Worm (Caenorhabditis elegans) whole organism, L4 larva: ENCODE results near the gene T26H5.14.

Experiments used
- F10B5.3 ChIP-seq: sonication (generic microtip); optimal IDR thresholded peaks from 2 replicates; lab custom pipeline; 2016; ENCODE audit warnings: mild to moderate bottlenecking, missing genetic modification characterization, missing compliant biosample characterization
- F37D6.2 ChIP-seq: sonication (generic microtip); optimal IDR thresholded peaks from 2 replicates; lab custom pipeline; 2016; ENCODE audit warnings: mild to moderate bottlenecking, missing genetic modification characterization, missing compliant biosample characterization
- F44E2.7 ChIP-seq: fragments of 200-800 bp; sonication (Bioruptor generic); IDR thresholded peaks from 2 replicates; pipeline ENCODE4 v2.1.2; 2022; ENCODE audit warnings: missing genetic modification characterization, missing compliant biosample characterization
- T20F7.1 ChIP-seq: fragments of 200-800 bp; sonication (Bioruptor generic); optimal IDR thresholded peaks from 2 replicates; lab custom pipeline; 2018; ENCODE audit warnings: mild to moderate bottlenecking, missing genetic modification characterization, missing compliant biosample characterization
- Y5F2A.4 ChIP-seq: fragments of 200-800 bp; sonication (Bioruptor generic); optimal IDR thresholded peaks from 2 replicates; lab custom pipeline; 2018; ENCODE audit warnings: mild to moderate bottlenecking, missing genetic modification characterization, missing compliant biosample characterization
- ZK337.2 ChIP-seq: fragments of 200-800 bp; sonication (Bioruptor generic); IDR thresholded peaks from 2 replicates; pipeline ENCODE4 v1.3.6; 2022; ENCODE audit warnings: missing genetic modification reagents, missing genetic modification characterization, missing compliant biosample characterization
- aha-1 ChIP-seq: fragments of 150-350 bp; peaks from one replicate; lab custom pipeline; 2014; ENCODE audit warnings: missing biosample characterization, missing genetic modification characterization
- ama-1 ChIP-seq: fragments of 150-350 bp; optimal IDR thresholded peaks from 2 replicates; lab custom pipeline; 2014; ENCODE audit warnings: inconsistent platforms, mixed read lengths
- ceh-28 ChIP-seq: fragments of 150-350 bp; optimal IDR thresholded peaks from 2 replicates; lab custom pipeline; 2014; ENCODE audit warnings: missing biosample characterization, missing genetic modification reagents, missing genetic modification characterization
- ceh-62 ChIP-seq: sonication (generic microtip); optimal IDR thresholded peaks from 2 replicates; lab custom pipeline; 2017; ENCODE audit warnings: missing biosample characterization, missing genetic modification characterization
- ces-1 ChIP-seq: fragments of 150-350 bp; sonication (generic microtip); optimal IDR thresholded peaks from 4 replicates; lab custom pipeline; 2014; ENCODE audit warnings: missing biosample characterization, missing genetic modification reagents, missing genetic modification characterization
- cey-2 ChIP-seq: sonication (generic microtip); optimal IDR thresholded peaks from 3 replicates; lab custom pipeline; 2017; ENCODE audit warnings: missing genetic modification characterization, mild to moderate bottlenecking, missing compliant biosample characterization, antibody characterized with exemption, borderline replicate concordance; ENCODE audit not compliant: insufficient read depth
- daf-12 ChIP-seq: fragments of 150-350 bp; optimal IDR thresholded peaks from 2 replicates; lab custom pipeline; 2014; ENCODE audit warnings: missing biosample characterization, missing genetic modification reagents, missing genetic modification characterization
- daf-16 ChIP-seq, 3 experiments: sonication (generic microtip); optimal IDR thresholded peaks; 2 replicates each; lab custom pipeline; 2016 to 2017; ENCODE audit warnings: missing genetic modification characterization in 3 of 3, missing genetic modification reagents in 3 of 3, mild to moderate bottlenecking in 2 of 3, missing compliant biosample characterization in 2 of 3, missing biosample characterization in 1 of 3, moderate library complexity in 1 of 3
- dmd-8 ChIP-seq: fragments of 200-800 bp; sonication (Bioruptor generic); IDR thresholded peaks from 2 replicates; pipeline ENCODE4 v1.3.6; 2022; ENCODE audit warnings: missing genetic modification characterization, missing compliant biosample characterization
- dve-1 ChIP-seq: sonication (generic microtip); optimal IDR thresholded peaks from 2 replicates; lab custom pipeline; 2017; ENCODE audit warnings: antibody characterized with exemption, mild to moderate bottlenecking, missing genetic modification characterization, missing compliant biosample characterization; ENCODE audit not compliant: insufficient read depth
- egl-43 ChIP-seq: fragments of 200-800 bp; sonication (Bioruptor generic); IDR thresholded peaks from 2 replicates; pipeline ENCODE4 v1.3.6; 2022; ENCODE audit warnings: missing genetic modification reagents, missing genetic modification characterization, missing compliant biosample characterization
- gei-8 ChIP-seq: fragments of 200-800 bp; sonication (Bioruptor generic); optimal IDR thresholded peaks from 2 replicates; lab custom pipeline; 2018; ENCODE audit warnings: mild to moderate bottlenecking, missing genetic modification characterization, missing compliant biosample characterization
- hif-1 ChIP-seq, 2 experiments: sonication (generic microtip); optimal IDR thresholded peaks; 2 replicates each; lab custom pipeline; 2016 to 2017; ENCODE audit warnings: missing compliant biosample characterization in 2 of 2, missing genetic modification characterization in 2 of 2, missing genetic modification reagents in 2 of 2, missing genotype in 2 of 2, mild to moderate bottlenecking in 1 of 2
- hlh-11 ChIP-seq: fragments of 200-800 bp; sonication (Bioruptor generic); optimal IDR thresholded peaks from 2 replicates; lab custom pipeline; 2018; ENCODE audit warnings: mild to moderate bottlenecking, missing genetic modification characterization, missing compliant biosample characterization
- hlh-30 ChIP-seq: sonication (generic microtip); optimal IDR thresholded peaks from 2 replicates; lab custom pipeline; 2017; ENCODE audit warnings: antibody characterized with exemption, mild to moderate bottlenecking, missing genetic modification characterization, missing compliant biosample characterization; ENCODE audit not compliant: insufficient read depth
- hmg-1.1 ChIP-seq: fragments of 200-800 bp; sonication (Bioruptor generic); IDR thresholded peaks from 2 replicates; pipeline ENCODE4 v1.3.6; 2022; ENCODE audit warnings: missing genetic modification reagents, missing genetic modification characterization, missing compliant biosample characterization
- lin-13 ChIP-seq: fragments of 150-350 bp; optimal IDR thresholded peaks from 2 replicates; lab custom pipeline; 2014; ENCODE audit warnings: missing biosample characterization, missing genetic modification reagents, missing genetic modification characterization
- lin-29 ChIP-seq: fragments of 200-800 bp; sonication (Bioruptor generic); IDR thresholded peaks from 2 replicates; pipeline ENCODE4 v1.3.6; 2022; ENCODE audit warnings: missing genetic modification reagents, missing genetic modification characterization, missing compliant biosample characterization
- lin-39 ChIP-seq: fragments of 150-350 bp; optimal IDR thresholded peaks from 2 replicates; lab custom pipeline; 2014; ENCODE audit warnings: missing biosample characterization, missing genetic modification reagents, missing genetic modification characterization
- lir-3 ChIP-seq: sonication (generic microtip); optimal IDR thresholded peaks from 2 replicates; lab custom pipeline; 2016; ENCODE audit warnings: mild to moderate bottlenecking, missing genetic modification characterization, missing compliant biosample characterization
- madf-5 ChIP-seq, 2 experiments: fragments of 200-800 bp; sonication (Bioruptor generic); IDR thresholded peaks; 2 replicates each; pipeline ENCODE4 v1.3.6; 2022; ENCODE audit warnings: missing compliant biosample characterization in 2 of 2, missing genetic modification characterization in 2 of 2
- madf-9 ChIP-seq: fragments of 200-800 bp; sonication (Bioruptor generic); conservative IDR thresholded peaks from 2 replicates; pipeline ENCODE4 v1.3.6; 2022; ENCODE audit warnings: missing genetic modification reagents, missing genetic modification characterization, missing compliant biosample characterization
- mdl-1 ChIP-seq, 2 experiments: fragments of 150-350 bp in 1 of 2; sonication (generic microtip) in 1 of 2; optimal IDR thresholded peaks; 2 replicates each; lab custom pipeline; 2014 to 2017; ENCODE audit warnings: missing biosample characterization in 2 of 2, missing genetic modification characterization in 2 of 2
- mdt-29 ChIP-seq: fragments of 200-800 bp; sonication (Bioruptor generic); IDR thresholded peaks from 2 replicates; pipeline ENCODE4 v1.3.6; 2022; ENCODE audit warnings: missing genetic modification reagents, missing genetic modification characterization, missing compliant biosample characterization
- mep-1 ChIP-seq: fragments of 150-350 bp; sonication (generic microtip); optimal IDR thresholded peaks from 3 replicates; lab custom pipeline; 2014; ENCODE audit warnings: missing biosample characterization, missing genetic modification characterization
- mes-2 ChIP-seq: sonication (generic microtip); optimal IDR thresholded peaks from 2 replicates; lab custom pipeline; 2016; ENCODE audit warnings: missing genotype, mild to moderate bottlenecking, missing genetic modification characterization, missing compliant biosample characterization; ENCODE audit not compliant: poor library complexity, severe bottlenecking
- mxl-2 ChIP-seq: fragments of 200-800 bp; sonication (Bioruptor generic); conservative IDR thresholded peaks from 2 replicates; pipeline ENCODE4 v1.3.6; 2022; ENCODE audit warnings: missing genetic modification reagents, missing genetic modification characterization, missing compliant biosample characterization
- nhr-10 ChIP-seq: fragments of 150-350 bp; optimal IDR thresholded peaks from 2 replicates; lab custom pipeline; 2014; ENCODE audit warnings: missing biosample characterization, missing genetic modification characterization
- nhr-111 ChIP-seq: fragments of 200-800 bp; sonication (Bioruptor generic); optimal IDR thresholded peaks from 2 replicates; lab custom pipeline; 2018; ENCODE audit warnings: mild to moderate bottlenecking, missing genetic modification characterization, missing compliant biosample characterization
- nhr-25 ChIP-seq: sonication (generic microtip); optimal IDR thresholded peaks from 2 replicates; lab custom pipeline; 2017; ENCODE audit warnings: missing genetic modification characterization, mild to moderate bottlenecking, missing compliant biosample characterization, antibody characterized with exemption, moderate library complexity, borderline replicate concordance; ENCODE audit not compliant: insufficient read depth
- nhr-42 ChIP-seq: fragments of 200-800 bp; sonication (Bioruptor generic); IDR thresholded peaks from 2 replicates; pipeline ENCODE4 v1.3.6; 2022; ENCODE audit warnings: missing genetic modification characterization, missing compliant biosample characterization
- nhr-48 ChIP-seq: sonication (generic microtip); optimal IDR thresholded peaks from 2 replicates; lab custom pipeline; 2016; ENCODE audit warnings: mild to moderate bottlenecking, missing genetic modification characterization, missing compliant biosample characterization
- pqm-1 ChIP-seq: sonication (generic microtip); optimal IDR thresholded peaks from 2 replicates; lab custom pipeline; 2017; ENCODE audit warnings: missing biosample characterization, missing genetic modification characterization
- rbr-2 ChIP-seq: sonication (generic microtip); optimal IDR thresholded peaks from 2 replicates; lab custom pipeline; 2016; ENCODE audit warnings: missing genotype, missing genetic modification characterization, missing compliant biosample characterization
- sdz-12 ChIP-seq: fragments of 200-800 bp; sonication (Bioruptor generic); optimal IDR thresholded peaks from 2 replicates; lab custom pipeline; 2018; ENCODE audit warnings: mild to moderate bottlenecking, missing genetic modification characterization, missing compliant biosample characterization
- skn-1 ChIP-seq: fragments of 150-350 bp; optimal IDR thresholded peaks from 2 replicates; lab custom pipeline; 2014; ENCODE audit warnings: missing biosample characterization, missing genetic modification characterization
- spr-1 ChIP-seq: sonication (generic microtip); optimal IDR thresholded peaks from 2 replicates; lab custom pipeline; 2016; ENCODE audit warnings: mild to moderate bottlenecking, missing genetic modification characterization, missing compliant biosample characterization
- spr-3 ChIP-seq: fragments of 200-800 bp; sonication (Bioruptor generic); optimal IDR thresholded peaks from 2 replicates; lab custom pipeline; 2018; ENCODE audit warnings: mild to moderate bottlenecking, missing genetic modification characterization, missing compliant biosample characterization
- unc-62 ChIP-seq, 3 experiments: fragments of 150-350 bp in 1 of 3; sonication (generic microtip); optimal IDR thresholded peaks in 2 of 3; peaks in 1 of 3; 1 replicate in 1 of 3; 2 replicates in 2 of 3; lab custom pipeline; 2014 to 2017; ENCODE audit warnings: missing biosample characterization in 3 of 3, missing genetic modification characterization in 3 of 3, missing genetic modification reagents in 3 of 3, missing genotype in 1 of 3
- vab-7 ChIP-seq: fragments of 200-800 bp; sonication (Bioruptor generic); IDR thresholded peaks from 2 replicates; pipeline ENCODE4 v1.3.6; 2022; ENCODE audit warnings: missing genetic modification reagents, missing genetic modification characterization, missing compliant biosample characterization
- zfp-2 ChIP-seq: sonication (generic microtip); optimal IDR thresholded peaks from 2 replicates; lab custom pipeline; 2016; ENCODE audit warnings: mild to moderate bottlenecking, missing genetic modification characterization, missing compliant biosample characterization
- zip-2 ChIP-seq: fragments of 150-350 bp; optimal IDR thresholded peaks from 2 replicates; lab custom pipeline; 2014; ENCODE audit warnings: missing biosample characterization, missing genetic modification characterization

Gene T26H5.14

DNA sequence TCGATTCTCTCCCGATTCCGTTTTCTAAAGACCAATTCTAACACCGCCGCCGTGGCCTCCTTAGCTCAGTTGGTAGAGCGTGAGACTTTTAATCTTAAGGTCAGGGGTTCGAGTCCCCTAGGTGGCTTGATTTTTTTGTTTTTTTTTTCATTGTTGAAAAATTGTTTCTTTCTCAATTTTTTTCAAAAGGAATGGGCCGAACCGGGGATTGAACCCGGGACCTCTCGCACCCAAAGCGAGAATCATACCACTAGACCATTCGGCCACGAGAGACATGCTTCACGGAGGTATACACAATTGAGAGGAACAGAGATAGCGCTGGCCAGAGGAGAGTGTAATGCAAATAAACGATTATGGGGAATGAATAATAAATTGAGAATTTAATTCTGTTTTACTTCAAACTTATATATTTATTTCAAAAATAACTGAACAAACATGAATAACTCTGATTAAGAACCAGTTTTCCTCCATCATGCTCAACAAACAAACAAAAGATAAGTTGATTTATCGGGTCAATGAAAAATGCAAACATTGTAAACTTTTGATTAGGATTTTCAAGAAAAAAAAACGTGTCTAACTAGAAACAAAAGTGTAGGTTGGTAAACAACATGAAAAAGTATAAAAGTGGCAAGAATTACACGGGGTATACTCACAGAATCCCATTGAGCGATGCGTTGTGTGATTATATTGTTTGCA is 16.2 kb downstream of the T26H5.14 start, which contains the start of gene pqn-71:
pqn-71 (plus strand) TSS at position 646 of the 696 bp plus-strand sequence.
- peak; percentile 89 for TF ChIP-seq hlh-11 (tag; lab: Kevin White, UChicago)
- TF ChIP-seq unc-62 (GFP tag; optimal IDR thresholded peaks at IDR 0.05 in 1 of 2; lab: Kevin White, UChicago) = peak in 1 of 2 experiments; percentile 15
- no peak for TF ChIP-seq unc-62 (tag; optimal IDR thresholded peaks at IDR 0.05; lab: Kevin White, UChicago)
- peak; percentile 70 for TF ChIP-seq cey-2
- TF ChIP-seq rbr-2 (tag; lab: Kevin White, UChicago) = peak; percentile 95
- peak; percentile 91 to 96 for TF ChIP-seq daf-16 (GFP tag; optimal IDR thresholded peaks at IDR 0.05; lab: Kevin White, UChicago)
- TF ChIP-seq daf-16 (tag; optimal IDR thresholded peaks at IDR 0.05; lab: Kevin White, UChicago) = peak; percentile 84
- peak; percentile 92 for TF ChIP-seq sdz-12 (GFP tag; lab: Kevin White, UChicago)
- TF ChIP-seq pqm-1 (tag; lab: Kevin White, UChicago) = no peak
- peak; percentile 85 for TF ChIP-seq mxl-2
- peak; percentile 93 for TF ChIP-seq mdt-29 (GFP tag; lab: Robert Waterston, UW)
- no peak for TF ChIP-seq aha-1 (tag; lab: Kevin White, UChicago)
- TF ChIP-seq madf-5 (GFP tag; IDR thresholded peaks at IDR 0.05; lab: Robert Waterston, UW) = peak; percentile 94 to 95
- no peak for TF ChIP-seq lin-39 (tag; lab: Kevin White, UChicago)
- TF ChIP-seq hif-1 (tag; optimal IDR thresholded peaks at IDR 0.05; lab: Kevin White, UChicago) = peak; percentile 47 to 74
- TF ChIP-seq F44E2.7 (GFP tag; lab: Robert Waterston, UW) = peak; percentile 95
- peak; percentile 93 for TF ChIP-seq lin-29 (GFP tag; lab: Robert Waterston, UW)
- TF ChIP-seq Y5F2A.4 (GFP tag; lab: Kevin White, UChicago) = peak; percentile 81
- TF ChIP-seq ces-1 (GFP tag; lab: Kevin White, UChicago) = peak; percentile 36
- TF ChIP-seq T20F7.1 (GFP tag; lab: Kevin White, UChicago) = no peak
- peak; percentile 91 for TF ChIP-seq nhr-48
- no peak for TF ChIP-seq ceh-62 (tag; lab: Kevin White, UChicago)
- peak; percentile 91 for TF ChIP-seq hlh-30 (tag; lab: Kevin White, UChicago)
- TF ChIP-seq zip-2 (tag; lab: Kevin White, UChicago) = peak; percentile 90
- TF ChIP-seq F10B5.3 (tag; lab: Kevin White, UChicago) = peak; percentile 81
- peak; percentile 60 for TF ChIP-seq ZK337.2 (GFP tag; lab: Robert Waterston, UW)
- TF ChIP-seq nhr-10 (tag; lab: Kevin White, UChicago) = no peak
- TF ChIP-seq nhr-25 (tag; lab: Kevin White, UChicago) = peak; percentile 80
- peak; percentile 95 for TF ChIP-seq spr-1 (tag; lab: Kevin White, UChicago)
- TF ChIP-seq dmd-8 (GFP tag; lab: Robert Waterston, UW) = peak; percentile 98
- peak; percentile 99 for TF ChIP-seq dve-1 (tag; lab: Kevin White, UChicago)
- peak; percentile 91 for TF ChIP-seq vab-7 (GFP tag; lab: Robert Waterston, UW)
- TF ChIP-seq mdl-1 (tag; optimal IDR thresholded peaks at IDR 0.05; lab: Kevin White, UChicago) = peak; percentile 46 to 77
- peak; percentile 83 for TF ChIP-seq gei-8 (GFP tag; lab: Kevin White, UChicago)
- no peak for TF ChIP-seq ama-1
- peak; percentile 90 for TF ChIP-seq lir-3
- peak; percentile 79 for TF ChIP-seq zfp-2 (tag; lab: Kevin White, UChicago)
- peak; percentile 96 for TF ChIP-seq mep-1
- peak; percentile 83 for TF ChIP-seq F37D6.2 (tag; lab: Kevin White, UChicago)
- TF ChIP-seq mes-2 (tag; lab: Kevin White, UChicago) = peak; percentile 85
- peak; percentile 91 for TF ChIP-seq spr-3 (GFP tag; lab: Kevin White, UChicago)
- TF ChIP-seq egl-43 (GFP tag; lab: Robert Waterston, UW) = peak; percentile 97
- TF ChIP-seq ceh-28 (tag; lab: Kevin White, UChicago) = no peak
- peak; percentile 94 for TF ChIP-seq madf-9 (GFP tag; lab: Robert Waterston, UW)
- peak; percentile 94 for TF ChIP-seq nhr-42 (GFP tag; lab: Robert Waterston, UW)
- TF ChIP-seq nhr-111 (GFP tag; lab: Kevin White, UChicago) = peak; percentile 86
- no peak for TF ChIP-seq daf-12 (tag; lab: Kevin White, UChicago)
- TF ChIP-seq lin-13 = peak; percentile 93
- peak; percentile 97 for TF ChIP-seq hmg-1.1 (GFP tag; lab: Robert Waterston, UW)
- TF ChIP-seq skn-1 (tag; lab: Kevin White, UChicago) = no peak
